Fruit fly (Drosophila melanogaster) whole organism, embryonic: ENCODE data around the gene CG13285.
A peak's percentile ranks its signal among the peaks of the same experiment; 100 is the strongest.

ENCODE experiments used
- Atf3 ChIP-seq: fragments of 200-800 bp; sonication (Bioruptor generic); optimal IDR thresholded peaks from 3 replicates; lab custom pipeline; 2016; ENCODE audit warnings: missing biosample characterization, missing genetic modification characterization
- CG12104 ChIP-seq: fragments of 200-800 bp; sonication (Bioruptor generic); optimal IDR thresholded peaks from 3 replicates; lab custom pipeline; 2016; ENCODE audit warnings: missing biosample characterization, missing genetic modification characterization
- CG12769 ChIP-seq: fragments of 200-800 bp; sonication (Bioruptor generic); optimal IDR thresholded peaks from 2 replicates; lab custom pipeline; 2019; ENCODE audit warnings: missing biosample characterization, mild to moderate bottlenecking, missing genetic modification characterization, moderate library complexity
- CG13894 ChIP-seq: fragments of 200-800 bp; sonication (Bioruptor generic); optimal IDR thresholded peaks from 3 replicates; lab custom pipeline; 2018; ENCODE audit warnings: missing biosample characterization, mild to moderate bottlenecking, missing genetic modification characterization, moderate library complexity
- CG14050 ChIP-seq: fragments of 200-800 bp; sonication (Bioruptor generic); IDR thresholded peaks from 3 replicates; pipeline ENCODE4 v1.3.6; 2022; ENCODE audit warnings: missing biosample characterization, missing genetic modification characterization
- CG14667 ChIP-seq: fragments of 200-800 bp; sonication (Bioruptor generic); IDR thresholded peaks from 2 replicates; pipeline ENCODE4 v1.3.6; 2022; ENCODE audit warnings: missing biosample characterization, missing genetic modification characterization
- CG15073 ChIP-seq: fragments of 200-800 bp; sonication (Bioruptor generic); optimal IDR thresholded peaks from 2 replicates; lab custom pipeline; 2016; ENCODE audit warnings: missing biosample characterization, missing genetic modification characterization
- CG15269 ChIP-seq: fragments of 200-800 bp; sonication (Bioruptor generic); optimal IDR thresholded peaks from 2 replicates; lab custom pipeline; 2018; ENCODE audit warnings: missing biosample characterization, mild to moderate bottlenecking, missing genetic modification characterization, moderate library complexity
- CG16815 ChIP-seq: fragments of 200-800 bp; sonication (Bioruptor generic); optimal IDR thresholded peaks from 3 replicates; lab custom pipeline; 2017; ENCODE audit warnings: missing biosample characterization, mild to moderate bottlenecking, missing genetic modification characterization
- CG17328 ChIP-seq: fragments of 200-800 bp; sonication (Bioruptor generic); IDR thresholded peaks from 2 replicates; pipeline ENCODE4 v1.3.6; 2022; ENCODE audit warnings: missing biosample characterization, missing genetic modification characterization
- CG18262 ChIP-seq: fragments of 200-800 bp; optimal IDR thresholded peaks from 3 replicates; lab custom pipeline; 2019; ENCODE audit warnings: missing biosample characterization, mild to moderate bottlenecking, missing genetic modification characterization, moderate library complexity
- CG2116 ChIP-seq: fragments of 200-800 bp; sonication (Bioruptor generic); optimal IDR thresholded peaks from 3 replicates; lab custom pipeline; 2018; ENCODE audit warnings: missing biosample characterization, mild to moderate bottlenecking, missing genetic modification characterization
- CG2875 ChIP-seq: fragments of 200-800 bp; sonication (Bioruptor generic); optimal IDR thresholded peaks from 2 replicates; lab custom pipeline; 2017; ENCODE audit warnings: missing biosample characterization, mild to moderate bottlenecking, missing genetic modification characterization, missing genetic modification reagents
- CG31388 ChIP-seq: fragments of 200-800 bp; sonication (Bioruptor generic); optimal IDR thresholded peaks from 2 replicates; lab custom pipeline; 2016; ENCODE audit warnings: missing biosample characterization, missing genetic modification characterization
- CG3281 ChIP-seq: fragments of 200-800 bp; sonication (Bioruptor generic); optimal IDR thresholded peaks from 3 replicates; lab custom pipeline; 2017; ENCODE audit warnings: missing biosample characterization, mild to moderate bottlenecking, missing genetic modification characterization
- CG3407 ChIP-seq: fragments of 200-800 bp; sonication (Bioruptor generic); optimal IDR thresholded peaks from 2 replicates; lab custom pipeline; 2018; ENCODE audit warnings: missing biosample characterization, mild to moderate bottlenecking, missing genetic modification characterization
- CG34422 ChIP-seq: fragments of 200-800 bp; sonication (Bioruptor generic); IDR thresholded peaks from 3 replicates; pipeline ENCODE4 v1.3.6; 2022; ENCODE audit warnings: missing biosample characterization, missing genetic modification characterization
- CG3995 ChIP-seq: fragments of 200-800 bp; sonication (Bioruptor generic); optimal IDR thresholded peaks from 3 replicates; lab custom pipeline; 2016; ENCODE audit warnings: missing biosample characterization, missing genetic modification characterization
- Deaf1 ChIP-seq: fragments of 200-800 bp; optimal IDR thresholded peaks from 3 replicates; lab custom pipeline; 2019; ENCODE audit warnings: missing biosample characterization, mild to moderate bottlenecking, missing genetic modification characterization, moderate library complexity
- Hr39 ChIP-seq: fragments of >200 bp; optimal IDR thresholded peaks from 2 replicates; lab custom pipeline; 2017
- Hsf ChIP-seq: fragments of 200-800 bp; sonication (Bioruptor generic); optimal IDR thresholded peaks from 3 replicates; lab custom pipeline; 2016; ENCODE audit warnings: missing biosample characterization, missing genetic modification characterization
- MBD-R2 ChIP-seq: fragments of 200-800 bp; sonication (Bioruptor generic); IDR thresholded peaks from 2 replicates; pipeline ENCODE4 v1.3.6; 2022; ENCODE audit warnings: missing biosample characterization, missing genetic modification characterization
- MESR4 ChIP-seq: fragments of 200-800 bp; sonication (Bioruptor generic); optimal IDR thresholded peaks from 2 replicates; lab custom pipeline; 2018; ENCODE audit warnings: missing biosample characterization, mild to moderate bottlenecking, missing genetic modification characterization, moderate library complexity
- Neu2 ChIP-seq: fragments of 200-800 bp; sonication (Bioruptor generic); optimal IDR thresholded peaks from 3 replicates; lab custom pipeline; 2016; ENCODE audit warnings: missing biosample characterization, missing genetic modification characterization, borderline replicate concordance
- Scr ChIP-seq: fragments of 200-800 bp; sonication (Bioruptor generic); IDR thresholded peaks from 2 replicates; pipeline ENCODE4 v1.3.6; 2022; ENCODE audit warnings: missing biosample characterization, missing genetic modification characterization; ENCODE audit not compliant: partially characterized antibody
- Six4 ChIP-seq: fragments of 200-800 bp; sonication (Bioruptor generic); optimal IDR thresholded peaks from 2 replicates; lab custom pipeline; 2016; ENCODE audit warnings: missing biosample characterization, missing genetic modification characterization
- Ssrp ChIP-seq: fragments of 200-800 bp; sonication (Bioruptor generic); optimal IDR thresholded peaks from 2 replicates; lab custom pipeline; 2018; ENCODE audit warnings: missing biosample characterization, mild to moderate bottlenecking, missing genetic modification characterization, moderate library complexity
- Taf1 ChIP-seq: fragments of 200-800 bp; sonication (Bioruptor generic); IDR thresholded peaks from 2 replicates; pipeline ENCODE4 v1.3.6; 2022; ENCODE audit warnings: missing biosample characterization, missing genetic modification characterization
- Trl ChIP-seq, 3 experiments: fragments of >200 bp in 2 of 3; fragments of 200-800 bp in 1 of 3; sonication (Bioruptor generic) in 1 of 3; optimal IDR thresholded peaks; 2 replicates in 1 of 3; 3 replicates in 2 of 3; lab custom pipeline; 2016 to 2017; ENCODE audit warnings: missing biosample characterization in 1 of 3, missing genetic modification characterization in 1 of 3
- Usf ChIP-seq: fragments of 200-800 bp; sonication (Bioruptor generic); optimal IDR thresholded peaks from 2 replicates; lab custom pipeline; 2017; ENCODE audit warnings: missing genotype, missing biosample characterization, missing genetic modification characterization
- YL-1 ChIP-seq: fragments of 200-800 bp; sonication (Bioruptor generic); optimal IDR thresholded peaks from 3 replicates; lab custom pipeline; 2017; ENCODE audit warnings: missing biosample characterization, mild to moderate bottlenecking, missing genetic modification characterization
- ac ChIP-seq: fragments of 200-800 bp; sonication (Bioruptor generic); optimal IDR thresholded peaks from 3 replicates; lab custom pipeline; 2017; ENCODE audit warnings: missing biosample characterization, mild to moderate bottlenecking, missing genetic modification characterization
- da ChIP-seq: fragments of 200-800 bp; sonication (Bioruptor generic); optimal IDR thresholded peaks from 2 replicates; lab custom pipeline; 2016; ENCODE audit warnings: missing biosample characterization, missing genetic modification characterization
- dpn ChIP-seq, 2 experiments: fragments of 200-800 bp; sonication (Bioruptor generic); optimal IDR thresholded peaks; 3 replicates each; lab custom pipeline; 2016; ENCODE audit warnings: missing biosample characterization in 2 of 2, missing genetic modification characterization in 2 of 2
- gfzf ChIP-seq: fragments of 200-800 bp; sonication (Bioruptor generic); optimal IDR thresholded peaks from 2 replicates; lab custom pipeline; 2016; ENCODE audit warnings: missing biosample characterization, mild to moderate bottlenecking, missing genetic modification characterization, moderate library complexity
- gro ChIP-seq: fragments of 200-800 bp; sonication (Bioruptor generic); optimal IDR thresholded peaks from 2 replicates; lab custom pipeline; 2016; ENCODE audit warnings: missing biosample characterization, missing genetic modification characterization
- ham ChIP-seq: fragments of 200-800 bp; sonication (Bioruptor generic); IDR thresholded peaks from 2 replicates; pipeline ENCODE4 v1.3.6; 2022; ENCODE audit warnings: missing biosample characterization, missing genetic modification characterization
- hb ChIP-seq: fragments of 200-800 bp; sonication (Bioruptor generic); IDR thresholded peaks from 3 replicates; pipeline ENCODE4 v1.3.6; 2022; ENCODE audit warnings: missing biosample characterization, missing genetic modification characterization; ENCODE audit not compliant: partially characterized antibody
- hbn ChIP-seq: fragments of 200-800 bp; sonication (Bioruptor generic); IDR thresholded peaks from 2 replicates; pipeline ENCODE4 v1.3.6; 2022; ENCODE audit warnings: missing biosample characterization, missing genetic modification characterization; ENCODE audit not compliant: partially characterized antibody
- hkb ChIP-seq, 2 experiments: fragments of 200-800 bp in 1 of 2; fragments of >200 bp in 1 of 2; sonication (Bioruptor generic) in 1 of 2; IDR thresholded peaks in 1 of 2; optimal IDR thresholded peaks in 1 of 2; 2 replicates each; pipeline versions ENCODE4 v1.3.6 to Lab custom; 2017 to 2022; ENCODE audit warnings: missing biosample characterization in 1 of 2, missing genetic modification characterization in 1 of 2
- jigr1 ChIP-seq: fragments of 200-800 bp; sonication (Bioruptor generic); IDR thresholded peaks from 3 replicates; pipeline ENCODE4 v1.3.6; 2022; ENCODE audit warnings: missing biosample characterization, missing genetic modification characterization
- jumu ChIP-seq: fragments of 200-800 bp; sonication (Bioruptor generic); optimal IDR thresholded peaks from 3 replicates; lab custom pipeline; 2016; ENCODE audit warnings: missing biosample characterization, missing genetic modification characterization
- kay ChIP-seq: fragments of 200-800 bp; sonication (Bioruptor generic); optimal IDR thresholded peaks from 2 replicates; lab custom pipeline; 2016; ENCODE audit warnings: missing biosample characterization, missing genetic modification characterization
- lov ChIP-seq, 2 experiments: fragments of 200-800 bp in 1 of 2; fragments of >200 bp in 1 of 2; sonication (Bioruptor generic) in 1 of 2; IDR thresholded peaks in 1 of 2; optimal IDR thresholded peaks in 1 of 2; 2 replicates in 1 of 2; 3 replicates in 1 of 2; pipeline versions ENCODE4 v1.3.6 to Lab custom; 2017 to 2022; ENCODE audit warnings: missing biosample characterization in 1 of 2, missing genetic modification characterization in 1 of 2
- pfk ChIP-seq: fragments of 200-800 bp; sonication (Bioruptor generic); optimal IDR thresholded peaks from 2 replicates; lab custom pipeline; 2018; ENCODE audit warnings: missing biosample characterization, mild to moderate bottlenecking, missing genetic modification characterization, moderate library complexity
- sd ChIP-seq: fragments of 200-800 bp; sonication (Bioruptor generic); optimal IDR thresholded peaks from 3 replicates; lab custom pipeline; 2018; ENCODE audit warnings: missing biosample characterization, mild to moderate bottlenecking, missing genetic modification characterization, moderate library complexity
- sug ChIP-seq: fragments of 200-800 bp; optimal IDR thresholded peaks from 2 replicates; lab custom pipeline; 2019; ENCODE audit warnings: missing biosample characterization, mild to moderate bottlenecking, missing genetic modification characterization, moderate library complexity
- tap ChIP-seq: fragments of 200-800 bp; optimal IDR thresholded peaks from 3 replicates; lab custom pipeline; 2019; ENCODE audit warnings: missing biosample characterization, mild to moderate bottlenecking, missing genetic modification characterization, moderate library complexity
- tio ChIP-seq: fragments of 200-800 bp; sonication (Bioruptor generic); optimal IDR thresholded peaks from 2 replicates; lab custom pipeline; 2017; ENCODE audit warnings: missing biosample characterization, missing genetic modification characterization, inconsistent platforms
- vvl ChIP-seq: fragments of 200-800 bp; sonication (Bioruptor generic); IDR thresholded peaks from 2 replicates; pipeline ENCODE4 v1.3.6; 2022; ENCODE audit warnings: missing biosample characterization, missing genetic modification characterization

CG13285 gene

dm6 chr3L:5583295-5583707 is 47.7 kb upstream of the CG13285 start (continued):
- TF ChIP-seq CG18262 (no peak), tap (tag; lab: Kevin White, UChicago) (peak; percentile 51), CG14667 (GFP tag; lab: Robert Waterston, UW) (peak; percentile 91), ac (no peak), CG12104 (GFP tag; lab: Kevin White, UChicago) (peak; percentile 70), CG15269 (no peak), Six4 (GFP tag; lab: Kevin White, UChicago) (peak; percentile 72), CG17328 (peak; percentile 80), lov (optimal IDR thresholded peaks at IDR 0.05; lab: Kevin White, UChicago) (no peak), lov (GFP tag; IDR thresholded peaks at IDR 0.05; lab: Robert Waterston, UW) (peak; percentile 70; the same call in 2 of the 3 replicates), YL-1 (GFP tag; lab: Kevin White, UChicago) (peak; percentile 81), dpn (GFP tag; optimal IDR thresholded peaks at IDR 0.05; lab: Kevin White, UChicago) (peak; percentile 89 to 90), MBD-R2 (GFP tag; lab: Robert Waterston, UW) (peak; percentile 91), CG2875 (GFP tag; lab: Kevin White, UChicago) (peak; percentile 27), da (GFP tag; lab: Kevin White, UChicago) (peak; percentile 71), CG3407 (GFP tag; lab: Kevin White, UChicago) (no peak), hb (peak; percentile 80), Usf (GFP tag; lab: Kevin White, UChicago) (peak; percentile 19), CG31388 (GFP tag; lab: Kevin White, UChicago) (peak; percentile 80), CG3281 (GFP tag; lab: Kevin White, UChicago) (no peak), gfzf (GFP tag; lab: Kevin White, UChicago) (peak; percentile 74), Scr (peak; percentile 90), Ssrp (peak; percentile 87), CG15073 (no peak), CG13894 (tag; lab: Kevin White, UChicago) (no peak), sd (no peak), kay (GFP tag; lab: Kevin White, UChicago) (peak; percentile 68), hkb (optimal IDR thresholded peaks at IDR 0.05; lab: Kevin White, UChicago) (no peak), hkb (GFP tag; IDR thresholded peaks at IDR 0.05; lab: Robert Waterston, UW) (peak; percentile 76), Hsf (GFP tag; lab: Kevin White, UChicago) (peak; percentile 93), pfk (GFP tag; lab: Kevin White, UChicago) (no peak), gro (peak; percentile 87), Hr39 (lab: Kevin White, UChicago) (no peak), vvl (GFP tag; lab: Robert Waterston, UW) (peak; percentile 92), jumu (peak; percentile 88), Neu2 (GFP tag; lab: Kevin White, UChicago) (no peak), Trl (optimal IDR thresholded peaks at IDR 0.05; lab: Kevin White, UChicago) (peak in 1 of 2 experiments; percentile 12), Trl (GFP tag; optimal IDR thresholded peaks at IDR 0.05; lab: Kevin White, UChicago) (peak; percentile 82), Deaf1 (no peak), tio (GFP tag; lab: Kevin White, UChicago) (peak; percentile 68), ham (peak; percentile 69), sug (tag; lab: Kevin White, UChicago) (no peak), MESR4 (GFP tag; lab: Kevin White, UChicago) (no peak), Atf3 (GFP tag; lab: Kevin White, UChicago) (peak; percentile 81), CG12769 (tag; lab: Kevin White, UChicago) (no peak), CG14050 (GFP tag; lab: Robert Waterston, UW) (peak; percentile 71), CG2116 (GFP tag; lab: Kevin White, UChicago) (peak; percentile 83), CG34422 (peak; percentile 92), CG3995 (GFP tag; lab: Kevin White, UChicago) (peak; percentile 70), Taf1 (GFP tag; lab: Robert Waterston, UW) (peak; percentile 82), hbn (peak; percentile 67), CG16815 (GFP tag; lab: Kevin White, UChicago) (peak; percentile 79), jigr1 (peak; percentile 86; the same call in 2 of the 3 replicates)
